Fruit fly (Drosophila melanogaster): Measurements from ENCODE around the gene CG5167.

The CG5167 gene

DNA sequence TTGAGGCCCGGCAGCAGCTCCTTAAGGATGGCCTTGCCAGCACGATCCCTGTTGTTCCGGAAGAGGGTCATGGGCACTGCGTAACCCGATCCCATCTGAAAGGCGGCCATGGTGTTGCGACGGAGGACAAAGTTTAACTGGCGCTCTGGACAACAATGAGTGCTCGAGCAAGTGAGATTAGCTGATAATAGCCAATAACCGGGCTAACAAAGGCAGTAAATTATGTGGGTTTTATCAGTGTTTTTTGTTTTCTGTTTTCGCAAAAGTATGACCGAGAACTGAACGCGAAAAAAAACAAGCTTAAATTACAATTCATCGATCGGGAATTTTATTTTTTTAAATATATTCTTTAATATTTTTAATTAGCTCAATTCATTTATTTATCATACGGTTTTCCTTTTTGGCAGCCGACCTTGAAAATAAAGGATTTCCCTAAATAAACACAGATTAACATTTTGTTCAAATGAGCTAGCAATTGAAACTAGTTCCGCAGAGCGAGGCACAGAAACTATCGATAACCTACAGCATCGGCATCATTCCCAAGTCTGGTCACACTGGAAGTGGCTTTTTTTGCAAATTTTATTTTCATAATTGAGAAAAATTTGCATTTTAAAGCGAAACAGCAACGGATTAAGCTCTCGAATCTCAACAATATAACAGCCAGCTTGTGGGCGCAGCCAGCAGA is 7.1 kb downstream of the CG5167 start, which contains the start of the genes Dip-C and pps (continued):
- TF ChIP-seq Hr51 (GFP tag; optimal IDR thresholded peaks at IDR 0.05) = no peak
- TF ChIP-seq CG9437 (GFP tag; optimal IDR thresholded peaks at IDR 0.05) = no peak
- TF ChIP-seq CG1603 (tag; optimal IDR thresholded peaks at IDR 0.05) = no peak
- TF ChIP-seq Ets97D (GFP tag; optimal IDR thresholded peaks at IDR 0.05) = no peak
- TF ChIP-seq Awh (GFP tag; IDR thresholded peaks at IDR 0.05) = no peak
- TF ChIP-seq CG14050 (GFP tag; IDR thresholded peaks at IDR 0.05) = no peak
- TF ChIP-seq fd64A (GFP tag; optimal IDR thresholded peaks at IDR 0.05) = no peak
- no peak for TF ChIP-seq Sox102F (GFP tag; optimal IDR thresholded peaks at IDR 0.05)
- peak; percentile 28 for TF ChIP-seq CG9727 (GFP tag; optimal IDR thresholded peaks at IDR 0.05)
- no peak for TF ChIP-seq Mes4 (GFP tag; optimal IDR thresholded peaks at IDR 0.05)
- peak; percentile 80 for TF ChIP-seq gfzf (GFP tag; optimal IDR thresholded peaks at IDR 0.05)
- peak; percentile 85 for TF ChIP-seq CG13287 (GFP tag; IDR thresholded peaks at IDR 0.05; ENCODE audit: partially characterized antibody)
- no peak for TF ChIP-seq Lim3 (GFP tag; IDR thresholded peaks at IDR 0.05)
- TF ChIP-seq NC2α (GFP tag; optimal IDR thresholded peaks at IDR 0.05) = no peak
- TF ChIP-seq yki (optimal IDR thresholded peaks at IDR 0.05) = no peak
- TF ChIP-seq HHEX (GFP tag; optimal IDR thresholded peaks at IDR 0.05) = no peak
- TF ChIP-seq ftz-f1 (GFP tag; optimal IDR thresholded peaks at IDR 0.05) = peak; percentile 78
- TF ChIP-seq ci (GFP tag; IDR thresholded peaks at IDR 0.05) = no peak
- TF ChIP-seq trem (tag; optimal IDR thresholded peaks at IDR 0.05) = peak; percentile 57
- TF ChIP-seq CG8924 (tag; optimal IDR thresholded peaks at IDR 0.05) = peak; percentile 37
- TF ChIP-seq CG4730 (GFP tag; IDR thresholded peaks at IDR 0.05) = no peak
- TF ChIP-seq jigr1 (GFP tag; IDR thresholded peaks at IDR 0.05) = no peak
- peak; percentile 79 for TF ChIP-seq unc-4 (GFP tag; IDR thresholded peaks at IDR 0.05; ENCODE audit: partially characterized antibody)
- peak; percentile 74 for TF ChIP-seq Bgb (GFP tag; IDR thresholded peaks at IDR 0.05; ENCODE audit: partially characterized antibody)
- TF ChIP-seq bab2 (GFP tag; optimal IDR thresholded peaks at IDR 0.05) = no peak
- TF ChIP-seq CG11398 (GFP tag; optimal IDR thresholded peaks at IDR 0.05) = no peak
- TF ChIP-seq Rx (GFP tag; IDR thresholded peaks at IDR 0.05) = no peak
- no peak for TF ChIP-seq CG14965 (GFP tag; optimal IDR thresholded peaks at IDR 0.05; ENCODE audit: borderline replicate concordance)
- no peak for TF ChIP-seq tap (tag; optimal IDR thresholded peaks at IDR 0.05)
- no peak for TF ChIP-seq ken (GFP tag; IDR thresholded peaks at IDR 0.05)
- no peak for TF ChIP-seq Six4 (GFP tag; optimal IDR thresholded peaks at IDR 0.05)
- no peak for TF ChIP-seq trh (GFP tag; optimal IDR thresholded peaks at IDR 0.05)
- no peak for TF ChIP-seq Lpt (GFP tag; optimal IDR thresholded peaks at IDR 0.05)
- no peak for TF ChIP-seq psq (GFP tag; optimal IDR thresholded peaks at IDR 0.05)
- 0 out of 2 replicates have a peak, but pooled peaks have one; percentile 12 for TF ChIP-seq Rfx (GFP tag; IDR thresholded peaks at IDR 0.05)
- peak; percentile 23 for TF ChIP-seq mirr (GFP tag; optimal IDR thresholded peaks at IDR 0.05)
- TF ChIP-seq CG42726 (GFP tag; IDR thresholded peaks at IDR 0.05; ENCODE audit: partially characterized antibody) = peak; percentile 52; the same call in 1 of the 2 replicates
- peak; percentile 70 for TF ChIP-seq Opbp (GFP tag; IDR thresholded peaks at IDR 0.05; ENCODE audit: partially characterized antibody)
- TF ChIP-seq CTCF (GFP tag; optimal IDR thresholded peaks at IDR 0.05) = no peak
- no peak for TF ChIP-seq CG30431 (GFP tag; optimal IDR thresholded peaks at IDR 0.05)
- TF ChIP-seq ara (GFP tag; IDR thresholded peaks at IDR 0.05) = no peak
- TF ChIP-seq MBD-R2 (GFP tag; IDR thresholded peaks at IDR 0.05) = peak; percentile 84
- TF ChIP-seq Dll (GFP tag; IDR thresholded peaks at IDR 0.05; ENCODE audit: partially characterized antibody) = peak; percentile 75
- TF ChIP-seq pros (GFP tag; optimal IDR thresholded peaks at IDR 0.05) = no peak
- no peak for TF ChIP-seq Myb (GFP tag; optimal IDR thresholded peaks at IDR 0.05)
- TF ChIP-seq Hand (GFP tag; optimal IDR thresholded peaks at IDR 0.05) = no peak
- TF ChIP-seq Dref (GFP tag; IDR thresholded peaks at IDR 0.05) = peak; percentile 75
- TF ChIP-seq CG4854 (GFP tag; optimal IDR thresholded peaks at IDR 0.05) = no peak
- TF ChIP-seq BtbVII (GFP tag; optimal IDR thresholded peaks at IDR 0.05) = no peak
- TF ChIP-seq Med (GFP tag) = peak; percentile 44
- peak; percentile 62; the same call in 1 of the 2 replicates for TF ChIP-seq sna (GFP tag; IDR thresholded peaks at IDR 0.05; ENCODE audit: partially characterized antibody)

Data from whole organism, embryonic.